Fruit fly (Drosophila melanogaster) whole organism, adult: Measurements from ENCODE around the gene Rab23.

Experiments used
- CG1620 ChIP-seq: fragments of 200-800 bp; sonication (Bioruptor generic); optimal IDR thresholded peaks from 2 replicates; lab custom pipeline; 2016; ENCODE audit warnings: missing biosample characterization, missing genetic modification characterization
- CG7101 ChIP-seq: fragments of 200-800 bp; sonication (Bioruptor generic); optimal IDR thresholded peaks from 2 replicates; lab custom pipeline; 2018; ENCODE audit warnings: missing biosample characterization, mild to moderate bottlenecking, missing genetic modification characterization, moderate library complexity
- Crg-1 ChIP-seq: fragments of 200-800 bp; sonication (Bioruptor generic); optimal IDR thresholded peaks from 2 replicates; lab custom pipeline; 2016; ENCODE audit warnings: missing biosample characterization, missing genetic modification characterization
- bab1 ChIP-seq: fragments of 200-800 bp; sonication (Bioruptor generic); optimal IDR thresholded peaks from 3 replicates; lab custom pipeline; 2019; ENCODE audit warnings: missing biosample characterization, mild to moderate bottlenecking, missing genetic modification characterization, moderate library complexity
- cic ChIP-seq: fragments of 200-800 bp; sonication (Bioruptor generic); optimal IDR thresholded peaks from 2 replicates; lab custom pipeline; 2017; ENCODE audit warnings: missing biosample characterization, mild to moderate bottlenecking, missing genetic modification characterization, moderate library complexity
- cnc ChIP-seq, 2 experiments: fragments of >200 bp; optimal IDR thresholded peaks; 2 replicates each; lab custom pipeline; 2017

- TF ChIP-seq cic (GFP tag; lab: Kevin White, UChicago) = no peak
- peak; percentile 83 for TF ChIP-seq CG7101 (tag; lab: Kevin White, UChicago)
- no peak for TF ChIP-seq cnc (optimal IDR thresholded peaks at IDR 0.05; lab: Kevin White, UChicago)
- peak; percentile 52 for TF ChIP-seq Crg-1 (GFP tag; lab: Kevin White, UChicago)
- peak; percentile 11 for TF ChIP-seq CG1620 (GFP tag; lab: Kevin White, UChicago)
- TF ChIP-seq bab1 (GFP tag; lab: Kevin White, UChicago) = peak; percentile 94
These were observed 9.2 kb upstream of the Rab23 start for dm6 chr3R:5694461-5694860.
